Fruit fly (Drosophila melanogaster) whole organism, prepupa: ENCODE data around the gene Mybbp1A.

Source experiments
- CG10631 ChIP-seq: fragments of 200-800 bp; sonication (Bioruptor generic); optimal IDR thresholded peaks from 2 replicates; lab custom pipeline; 2016; ENCODE audit warnings: missing biosample characterization, missing genetic modification characterization
- CG11902 ChIP-seq: fragments of 200-800 bp; sonication (Bioruptor generic); optimal IDR thresholded peaks from 3 replicates; lab custom pipeline; 2016; ENCODE audit warnings: missing biosample characterization, missing genetic modification characterization
- CG15336 ChIP-seq: fragments of 200-800 bp; sonication (Bioruptor generic); IDR thresholded peaks from 2 replicates; pipeline ENCODE4 v1.3.6; 2022; ENCODE audit warnings: missing biosample characterization, missing genetic modification characterization
- CG1621 ChIP-seq: fragments of 200-800 bp; sonication (Bioruptor generic); optimal IDR thresholded peaks from 3 replicates; lab custom pipeline; 2018; ENCODE audit warnings: missing biosample characterization, mild to moderate bottlenecking, missing genetic modification characterization
- CG16779 ChIP-seq: fragments of 200-800 bp; sonication (Bioruptor generic); optimal IDR thresholded peaks from 3 replicates; lab custom pipeline; 2017; ENCODE audit warnings: missing biosample characterization, mild to moderate bottlenecking, missing genetic modification characterization
- CG3032 ChIP-seq: fragments of 200-800 bp; optimal IDR thresholded peaks from 2 replicates; lab custom pipeline; 2019; ENCODE audit warnings: missing biosample characterization, mild to moderate bottlenecking, missing genetic modification characterization, moderate library complexity
- CG31627 ChIP-seq: fragments of 200-800 bp; sonication (Bioruptor generic); optimal IDR thresholded peaks from 3 replicates; lab custom pipeline; 2016; ENCODE audit warnings: missing biosample characterization, missing genetic modification characterization
- CG32006 ChIP-seq: fragments of 200-800 bp; sonication (Bioruptor generic); optimal IDR thresholded peaks from 3 replicates; lab custom pipeline; 2017; ENCODE audit warnings: missing biosample characterization, mild to moderate bottlenecking, missing genetic modification characterization
- CG3919 ChIP-seq: fragments of 200-800 bp; sonication (Bioruptor generic); optimal IDR thresholded peaks from 3 replicates; lab custom pipeline; 2016; ENCODE audit warnings: missing biosample characterization, missing genetic modification characterization
- CG4318 ChIP-seq: fragments of 200-800 bp; sonication (Bioruptor generic); optimal IDR thresholded peaks from 3 replicates; lab custom pipeline; 2017; ENCODE audit warnings: missing biosample characterization, mild to moderate bottlenecking, missing genetic modification characterization
- CG6276 ChIP-seq: fragments of 200-800 bp; sonication (Bioruptor generic); optimal IDR thresholded peaks from 2 replicates; lab custom pipeline; 2017; ENCODE audit warnings: missing biosample characterization, mild to moderate bottlenecking, missing genetic modification characterization
- CG6792 ChIP-seq: fragments of 200-800 bp; sonication (Bioruptor generic); optimal IDR thresholded peaks from 3 replicates; lab custom pipeline; 2016; ENCODE audit warnings: missing biosample characterization, missing genetic modification characterization
- CG6808 ChIP-seq: fragments of 200-800 bp; sonication (Bioruptor generic); optimal IDR thresholded peaks from 3 replicates; lab custom pipeline; 2017; ENCODE audit warnings: missing biosample characterization, missing genetic modification characterization, mild to moderate bottlenecking, moderate library complexity, missing genetic modification reagents
- CG6854 ChIP-seq: fragments of 200-800 bp; sonication (Bioruptor generic); optimal IDR thresholded peaks from 2 replicates; lab custom pipeline; 2017; ENCODE audit warnings: missing biosample characterization, mild to moderate bottlenecking, missing genetic modification characterization
- CG8119 ChIP-seq: fragments of 200-800 bp; sonication (Bioruptor generic); IDR thresholded peaks from 3 replicates; pipeline ENCODE4 v1.3.6; 2022; ENCODE audit warnings: missing biosample characterization, missing genetic modification characterization
- CG8319 ChIP-seq: fragments of 200-800 bp; sonication (Bioruptor generic); optimal IDR thresholded peaks from 3 replicates; lab custom pipeline; 2016; ENCODE audit warnings: missing biosample characterization, missing genetic modification characterization
- CG8632 ChIP-seq: fragments of 200-800 bp; sonication (Bioruptor generic); optimal IDR thresholded peaks from 3 replicates; lab custom pipeline; 2016; ENCODE audit warnings: missing biosample characterization, missing genetic modification characterization
- CG9139 ChIP-seq: fragments of 200-800 bp; sonication (Bioruptor generic); optimal IDR thresholded peaks from 3 replicates; lab custom pipeline; 2017; ENCODE audit warnings: missing biosample characterization, mild to moderate bottlenecking, missing genetic modification characterization
- Eip78C ChIP-seq: fragments of 200-800 bp; sonication (Bioruptor generic); peaks from one replicate; lab custom pipeline; 2016; ENCODE audit warnings: missing biosample characterization, missing genetic modification characterization
- Eip93F ChIP-seq: fragments of 200-800 bp; sonication (Bioruptor generic); optimal IDR thresholded peaks from 2 replicates; lab custom pipeline; 2016; ENCODE audit warnings: missing biosample characterization, mild to moderate bottlenecking, missing genetic modification characterization
- Gug ChIP-seq: fragments of 200-800 bp; sonication (Bioruptor generic); IDR thresholded peaks from 2 replicates; pipeline ENCODE4 v1.3.6; 2022; ENCODE audit warnings: missing biosample characterization, missing genetic modification characterization
- Hr38 ChIP-seq: sonication (Bioruptor generic); optimal IDR thresholded peaks from 2 replicates; lab custom pipeline; 2016; ENCODE audit warnings: missing biosample characterization, missing genetic modification characterization
- Hr39 ChIP-seq: fragments of 200-800 bp; sonication (Bioruptor generic); optimal IDR thresholded peaks from 2 replicates; lab custom pipeline; 2016; ENCODE audit warnings: missing biosample characterization, missing genetic modification characterization
- Hr4 ChIP-seq: fragments of 200-800 bp; sonication (Bioruptor generic); optimal IDR thresholded peaks from 3 replicates; lab custom pipeline; 2016; ENCODE audit warnings: missing biosample characterization, missing genetic modification characterization
- Lpt ChIP-seq: fragments of 200-800 bp; sonication (Bioruptor generic); optimal IDR thresholded peaks from 3 replicates; lab custom pipeline; 2016; ENCODE audit warnings: missing biosample characterization, missing genetic modification characterization
- Met ChIP-seq: fragments of 200-800 bp; sonication (Bioruptor generic); optimal IDR thresholded peaks from 3 replicates; lab custom pipeline; 2016; ENCODE audit warnings: missing biosample characterization, missing genetic modification characterization
- Sox102F ChIP-seq: fragments of 200-800 bp; sonication (Bioruptor generic); optimal IDR thresholded peaks from 2 replicates; lab custom pipeline; 2016; ENCODE audit warnings: missing biosample characterization, mild to moderate bottlenecking, missing genetic modification characterization
- Sox14 ChIP-seq: fragments of 200-800 bp; sonication (Bioruptor generic); optimal IDR thresholded peaks from 3 replicates; lab custom pipeline; 2016; ENCODE audit warnings: missing biosample characterization, missing genetic modification characterization
- achi ChIP-seq: fragments of 200-800 bp; sonication (Bioruptor generic); optimal IDR thresholded peaks from 3 replicates; lab custom pipeline; 2016; ENCODE audit warnings: missing biosample characterization, missing genetic modification characterization
- cyc ChIP-seq: fragments of 200-800 bp; sonication (Bioruptor generic); optimal IDR thresholded peaks from 3 replicates; lab custom pipeline; 2016; ENCODE audit warnings: missing biosample characterization, missing genetic modification characterization
- dac ChIP-seq: fragments of 200-800 bp; sonication (Bioruptor generic); optimal IDR thresholded peaks from 2 replicates; lab custom pipeline; 2017; ENCODE audit warnings: missing biosample characterization, mild to moderate bottlenecking, missing genetic modification characterization
- dsx ChIP-seq: fragments of 200-800 bp; optimal IDR thresholded peaks from 3 replicates; lab custom pipeline; 2019; ENCODE audit warnings: missing biosample characterization, mild to moderate bottlenecking, missing genetic modification characterization, moderate library complexity; ENCODE audit not compliant: poor library complexity, severe bottlenecking
- eg ChIP-seq: fragments of 200-800 bp; sonication (Bioruptor generic); IDR thresholded peaks from 3 replicates; pipeline ENCODE4 v1.3.6; 2022; ENCODE audit warnings: missing biosample characterization, missing genetic modification characterization
- fd59A ChIP-seq: fragments of 200-800 bp; sonication (Bioruptor generic); optimal IDR thresholded peaks from 2 replicates; lab custom pipeline; 2017; ENCODE audit warnings: missing biosample characterization, mild to moderate bottlenecking, missing genetic modification characterization, missing genetic modification reagents
- fkh ChIP-seq: fragments of 200-800 bp; sonication (Bioruptor generic); optimal IDR thresholded peaks from 3 replicates; lab custom pipeline; 2017; ENCODE audit warnings: missing biosample characterization, mild to moderate bottlenecking, missing genetic modification characterization, moderate library complexity
- lz ChIP-seq: fragments of 200-800 bp; sonication (Bioruptor generic); optimal IDR thresholded peaks from 3 replicates; lab custom pipeline; 2016; ENCODE audit warnings: missing biosample characterization, missing genetic modification characterization
- net ChIP-seq: fragments of 200-800 bp; sonication (Bioruptor generic); optimal IDR thresholded peaks from 3 replicates; lab custom pipeline; 2016; ENCODE audit warnings: missing biosample characterization, missing genetic modification characterization
- salr ChIP-seq, 2 experiments: fragments of 200-800 bp; sonication (Bioruptor generic); optimal IDR thresholded peaks; 3 replicates each; lab custom pipeline; 2016 to 2018; ENCODE audit warnings: missing biosample characterization in 2 of 2, missing genetic modification characterization in 2 of 2, mild to moderate bottlenecking in 1 of 2
- spab ChIP-seq: fragments of 200-800 bp; sonication (Bioruptor generic); optimal IDR thresholded peaks from 2 replicates; lab custom pipeline; 2017; ENCODE audit warnings: missing biosample characterization, mild to moderate bottlenecking, missing genetic modification characterization, missing genetic modification reagents
- ss ChIP-seq, 2 experiments: fragments of 200-800 bp; sonication (Bioruptor generic); optimal IDR thresholded peaks; 2 replicates in 1 of 2; 3 replicates in 1 of 2; lab custom pipeline; 2017 to 2018; ENCODE audit warnings: mild to moderate bottlenecking in 2 of 2, missing biosample characterization in 2 of 2, missing genetic modification characterization in 2 of 2, moderate library complexity in 1 of 2
- svp ChIP-seq: fragments of 200-800 bp; sonication (Bioruptor generic); peaks from one replicate; lab custom pipeline; 2016; ENCODE audit warnings: missing biosample characterization, missing genetic modification characterization

The Mybbp1A gene

DNA sequence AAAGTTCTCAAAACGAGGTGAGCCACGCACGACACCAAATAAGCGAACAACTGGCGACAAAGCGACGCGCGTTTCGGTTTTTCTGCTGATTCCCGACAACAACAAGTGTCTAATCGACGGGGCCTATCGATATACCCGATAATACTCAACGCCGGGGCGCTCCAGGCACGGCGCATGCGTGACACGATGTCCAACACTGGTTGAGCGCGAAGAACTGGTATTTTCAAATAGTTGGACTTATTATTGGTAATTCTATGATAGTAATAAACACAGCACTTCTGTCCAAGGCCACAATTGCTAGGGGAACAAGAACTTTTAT is 12.1 kb upstream of the Mybbp1A start:
- TF ChIP-seq Eip78C (GFP tag; lab: Kevin White, UChicago) (peak; percentile 7), CG9139 (GFP tag; lab: Kevin White, UChicago) (no peak), Hr38 (GFP tag; lab: Kevin White, UChicago) (no peak), net (GFP tag; lab: Kevin White, UChicago) (no peak), CG32006 (GFP tag; lab: Kevin White, UChicago) (no peak), fkh (GFP tag; lab: Kevin White, UChicago) (peak; percentile 54), cyc (no peak), dac (GFP tag; lab: Kevin White, UChicago) (no peak), salr (GFP tag; optimal IDR thresholded peaks at IDR 0.05; lab: Kevin White, UChicago) (no peak), achi (GFP tag; lab: Kevin White, UChicago) (no peak), dsx (GFP tag; lab: Kevin White, UChicago) (peak; percentile 64), fd59A (GFP tag; lab: Kevin White, UChicago) (no peak), Hr4 (GFP tag; lab: Kevin White, UChicago) (no peak), CG6792 (GFP tag; lab: Kevin White, UChicago) (no peak), Sox102F (GFP tag; lab: Kevin White, UChicago) (no peak), CG4318 (GFP tag; lab: Kevin White, UChicago) (no peak), Sox14 (peak; percentile 13), CG3032 (tag; lab: Kevin White, UChicago) (no peak), eg (GFP tag; lab: Robert Waterston, UW) (no peak), Hr39 (GFP tag; lab: Kevin White, UChicago) (peak; percentile 2), CG1621 (tag; lab: Kevin White, UChicago) (peak; percentile 85), ss (GFP tag; optimal IDR thresholded peaks at IDR 0.05; lab: Kevin White, UChicago) (no peak), CG6854 (GFP tag; lab: Kevin White, UChicago) (no peak), Eip93F (GFP tag; lab: Kevin White, UChicago) (no peak)

DNA sequence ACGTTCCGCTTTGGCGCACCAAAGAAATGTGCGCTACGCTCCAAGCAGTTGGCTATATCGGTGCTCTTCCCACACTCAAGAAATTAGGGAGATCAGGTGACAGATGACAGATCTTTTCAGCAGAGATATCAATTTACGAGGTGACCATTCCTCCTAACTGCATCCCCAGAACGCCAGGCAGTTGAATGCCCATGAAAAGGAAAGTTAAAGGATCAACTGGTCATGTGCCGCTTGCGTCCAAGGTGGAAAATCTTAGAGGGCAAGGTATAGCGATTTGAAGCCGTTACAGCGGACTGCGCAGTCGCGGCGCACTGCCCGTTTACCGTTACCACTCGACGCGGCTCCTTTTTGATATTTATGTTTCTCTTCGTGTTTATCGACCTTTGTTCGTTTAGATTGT is 11.0 kb upstream of the Mybbp1A start:
- TF ChIP-seq lz (GFP tag; lab: Kevin White, UChicago) (peak; percentile 21), Eip78C (GFP tag; lab: Kevin White, UChicago) (peak; percentile 2), Hr39 (GFP tag; lab: Kevin White, UChicago) (peak; percentile 5), svp (peak; percentile 74), CG15336 (peak; percentile 39; the same call in 1 of the 2 replicates), CG8632 (no peak), CG32006 (GFP tag; lab: Kevin White, UChicago) (peak; percentile 59), Hr4 (GFP tag; lab: Kevin White, UChicago) (peak; percentile 10), CG10631 (GFP tag; lab: Kevin White, UChicago) (no peak), CG31627 (peak; percentile 2), CG8319 (GFP tag; lab: Kevin White, UChicago) (no peak)

DNA sequence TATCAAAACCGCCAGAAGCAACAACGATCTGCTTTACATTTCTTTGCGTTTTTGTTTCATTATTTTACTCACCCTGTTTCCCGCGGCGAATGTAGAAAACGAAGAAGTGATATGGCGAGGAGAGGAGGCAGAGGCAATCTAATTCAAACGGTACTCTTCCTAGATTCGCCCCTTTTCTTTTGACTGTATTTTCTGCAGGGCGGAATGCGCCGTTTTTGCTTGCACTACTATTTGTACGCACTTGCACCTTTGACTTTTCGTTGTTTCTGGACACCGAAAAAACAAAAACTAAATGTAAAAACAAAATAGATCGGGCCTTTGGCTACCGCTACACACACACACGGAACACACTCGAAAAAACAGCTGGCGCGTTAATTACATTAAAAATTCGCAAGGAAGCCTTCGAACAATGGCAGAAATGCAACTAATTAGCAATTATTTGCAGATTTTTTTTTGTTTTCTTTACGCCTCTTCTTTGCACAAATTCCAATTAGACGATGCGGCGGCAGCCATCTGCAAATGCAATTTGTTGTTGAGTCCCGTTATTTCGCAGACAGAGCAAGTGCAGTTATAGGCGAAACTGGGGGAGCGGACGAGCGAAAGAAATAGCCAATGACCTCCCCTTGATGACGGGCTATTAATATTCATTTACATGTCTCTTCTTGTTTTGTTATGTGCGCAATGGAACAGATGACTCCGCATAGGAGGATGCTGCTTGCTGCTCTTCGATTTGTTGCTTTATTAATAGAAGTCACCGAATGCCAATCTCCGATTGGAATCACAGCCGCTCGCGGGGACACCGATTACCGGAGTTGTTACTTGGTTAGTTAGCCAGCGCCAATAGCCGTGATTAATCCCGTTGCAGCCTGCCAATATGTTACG is 10.1 kb upstream of the Mybbp1A start:
- TF ChIP-seq Eip93F (GFP tag; lab: Kevin White, UChicago): no peak
- TF ChIP-seq CG32006 (GFP tag; lab: Kevin White, UChicago): peak; percentile 24
- no peak for TF ChIP-seq CG16779 (tag; lab: Kevin White, UChicago)
- no peak for TF ChIP-seq CG11902 (GFP tag; lab: Kevin White, UChicago)
- no peak for TF ChIP-seq CG3919
- no peak for TF ChIP-seq CG1621 (tag; lab: Kevin White, UChicago)
- no peak for TF ChIP-seq Lpt
- TF ChIP-seq spab (GFP tag; lab: Kevin White, UChicago): no peak
- TF ChIP-seq CG6276: no peak
- no peak for TF ChIP-seq Gug (GFP tag; lab: Robert Waterston, UW)
- TF ChIP-seq Hr38 (GFP tag; lab: Kevin White, UChicago): no peak
- TF ChIP-seq CG4318 (GFP tag; lab: Kevin White, UChicago): no peak
- peak; percentile 61 for TF ChIP-seq svp
- TF ChIP-seq net (GFP tag; lab: Kevin White, UChicago): no peak
- peak; percentile 33 for TF ChIP-seq Hr4 (GFP tag; lab: Kevin White, UChicago)
- peak; percentile 22; the same call in 1 of the 2 replicates for TF ChIP-seq CG15336
- no peak for TF ChIP-seq CG10631 (GFP tag; lab: Kevin White, UChicago)
- TF ChIP-seq fd59A (GFP tag; lab: Kevin White, UChicago): no peak
- TF ChIP-seq Met (GFP tag; lab: Kevin White, UChicago): no peak
- TF ChIP-seq achi (GFP tag; lab: Kevin White, UChicago): no peak
- no peak for TF ChIP-seq CG9139 (GFP tag; lab: Kevin White, UChicago)
- TF ChIP-seq CG6808 (GFP tag; lab: Kevin White, UChicago): no peak
- peak; percentile 41; the same call in 1 of the 3 replicates for TF ChIP-seq CG8119 (GFP tag; lab: Robert Waterston, UW)
- no peak for TF ChIP-seq CG3032 (tag; lab: Kevin White, UChicago)
- no peak for TF ChIP-seq CG8632
- TF ChIP-seq, all 60 proteins: peak for 5
